Fruit fly (Drosophila melanogaster) whole organism, embryonic: ENCODE data around the gene Ugt35A1.

Experiments
- Awh ChIP-seq: fragments of 200-800 bp; sonication (Bioruptor generic); IDR thresholded peaks from 2 replicates; pipeline ENCODE4, ENCODE4 v1.3.6; 2022; ENCODE audit warnings: missing biosample characterization, missing genetic modification characterization
- Bdp1 ChIP-seq: fragments of 200-800 bp; sonication (Bioruptor generic); optimal IDR thresholded peaks from 3 replicates; lab custom pipeline; 2016; ENCODE audit warnings: missing biosample characterization, missing genetic modification characterization
- Bgb ChIP-seq: fragments of 200-800 bp; sonication (Bioruptor generic); IDR thresholded peaks from 2 replicates; pipeline ENCODE4 v1.3.6; 2022; ENCODE audit warnings: missing biosample characterization, missing genetic modification characterization; ENCODE audit not compliant: partially characterized antibody
- CG10267 ChIP-seq: fragments of 200-800 bp; sonication (Bioruptor generic); optimal IDR thresholded peaks from 2 replicates; lab custom pipeline; 2018; ENCODE audit warnings: missing biosample characterization, mild to moderate bottlenecking, missing genetic modification characterization, moderate library complexity
- CG11085 ChIP-seq: fragments of 200-800 bp; sonication (Bioruptor generic); IDR thresholded peaks from 2 replicates; pipeline ENCODE4 v1.3.6; 2022; ENCODE audit warnings: missing biosample characterization, missing genetic modification characterization
- CG12391 ChIP-seq: fragments of 200-800 bp; sonication (Bioruptor generic); optimal IDR thresholded peaks from 3 replicates; lab custom pipeline; 2018; ENCODE audit warnings: missing biosample characterization, mild to moderate bottlenecking, missing genetic modification characterization, moderate library complexity
- CG12659 ChIP-seq: fragments of 200-800 bp; sonication (Bioruptor generic); optimal IDR thresholded peaks from 3 replicates; lab custom pipeline; 2017; ENCODE audit warnings: mild to moderate bottlenecking, missing biosample characterization, missing genetic modification reagents, missing genetic modification characterization
- CG13775 ChIP-seq: fragments of 200-800 bp; sonication (Bioruptor generic); optimal IDR thresholded peaks from 3 replicates; lab custom pipeline; 2017; ENCODE audit warnings: missing biosample characterization, mild to moderate bottlenecking, missing genetic modification characterization
- CG14965 ChIP-seq: fragments of 200-800 bp; sonication (Bioruptor generic); optimal IDR thresholded peaks from 2 replicates; lab custom pipeline; 2016; ENCODE audit warnings: missing biosample characterization, missing genetic modification characterization, borderline replicate concordance
- CG1603 ChIP-seq: fragments of 200-800 bp; sonication (Bioruptor generic); optimal IDR thresholded peaks from 2 replicates; lab custom pipeline; 2019; ENCODE audit warnings: missing biosample characterization, mild to moderate bottlenecking, missing genetic modification characterization, moderate library complexity
- CG2712 ChIP-seq: fragments of 200-800 bp; optimal IDR thresholded peaks from 3 replicates; lab custom pipeline; 2019; ENCODE audit warnings: missing biosample characterization, mild to moderate bottlenecking, missing genetic modification characterization, moderate library complexity
- CG2889 ChIP-seq: fragments of 200-800 bp; sonication (Bioruptor generic); IDR thresholded peaks from 3 replicates; pipeline ENCODE4 v1.3.6; 2022; ENCODE audit warnings: missing biosample characterization, missing genetic modification characterization
- CG31365 ChIP-seq: fragments of 200-800 bp; sonication (Bioruptor generic); optimal IDR thresholded peaks from 2 replicates; lab custom pipeline; 2018; ENCODE audit warnings: missing biosample characterization, mild to moderate bottlenecking, missing genetic modification characterization
- CG34422 ChIP-seq: fragments of 200-800 bp; sonication (Bioruptor generic); IDR thresholded peaks from 3 replicates; pipeline ENCODE4 v1.3.6; 2022; ENCODE audit warnings: missing biosample characterization, missing genetic modification characterization
- CG3995 ChIP-seq: fragments of 200-800 bp; sonication (Bioruptor generic); optimal IDR thresholded peaks from 3 replicates; lab custom pipeline; 2016; ENCODE audit warnings: missing biosample characterization, missing genetic modification characterization
- CG4360 ChIP-seq: fragments of 200-800 bp; sonication (Bioruptor generic); IDR thresholded peaks from 2 replicates; pipeline ENCODE4 v1.3.6; 2022; ENCODE audit warnings: missing biosample characterization, missing genetic modification characterization
- CG4424 ChIP-seq: fragments of 200-800 bp; sonication (Bioruptor generic); optimal IDR thresholded peaks from 3 replicates; lab custom pipeline; 2016; ENCODE audit warnings: missing biosample characterization, missing genetic modification characterization
- CG5180 ChIP-seq: fragments of 200-800 bp; sonication (Bioruptor generic); optimal IDR thresholded peaks from 3 replicates; lab custom pipeline; 2017; ENCODE audit warnings: missing biosample characterization, missing genetic modification characterization, mild to moderate bottlenecking, moderate library complexity, missing genetic modification reagents
- CG5953 ChIP-seq: fragments of 200-800 bp; sonication (Bioruptor generic); IDR thresholded peaks from 2 replicates; pipeline ENCODE4 v1.3.6; 2022; ENCODE audit warnings: missing biosample characterization, missing genetic modification characterization
- CG6654 ChIP-seq: fragments of 200-800 bp; sonication (Bioruptor generic); optimal IDR thresholded peaks from 2 replicates; lab custom pipeline; 2017; ENCODE audit warnings: missing biosample characterization, mild to moderate bottlenecking, missing genetic modification characterization
- CG6689 ChIP-seq: fragments of 200-800 bp; sonication (Bioruptor generic); IDR thresholded peaks from 2 replicates; pipeline ENCODE4 v1.3.6; 2022; ENCODE audit warnings: missing biosample characterization, missing genetic modification characterization
- CG8281 ChIP-seq: fragments of 200-800 bp; sonication (Bioruptor generic); optimal IDR thresholded peaks from 2 replicates; lab custom pipeline; 2018; ENCODE audit warnings: missing biosample characterization, mild to moderate bottlenecking, missing genetic modification characterization, moderate library complexity
- CG9797 ChIP-seq: fragments of 200-800 bp; sonication (Bioruptor generic); optimal IDR thresholded peaks from 3 replicates; lab custom pipeline; 2018; ENCODE audit warnings: missing biosample characterization, mild to moderate bottlenecking, missing genetic modification characterization
- CG9817 ChIP-seq: fragments of 200-800 bp; sonication (Bioruptor generic); optimal IDR thresholded peaks from 2 replicates; lab custom pipeline; 2018; ENCODE audit warnings: missing biosample characterization, mild to moderate bottlenecking, missing genetic modification characterization, moderate library complexity
- CHES-1-like ChIP-seq: fragments of 200-800 bp; sonication (Bioruptor generic); optimal IDR thresholded peaks from 2 replicates; lab custom pipeline; 2016; ENCODE audit warnings: missing biosample characterization, missing genetic modification characterization
- CoRest ChIP-seq: fragments of 200-800 bp; sonication (Bioruptor generic); optimal IDR thresholded peaks from 3 replicates; lab custom pipeline; 2018; ENCODE audit warnings: missing biosample characterization, mild to moderate bottlenecking, missing genetic modification characterization, moderate library complexity
- D19B ChIP-seq: fragments of 200-800 bp; sonication (Bioruptor generic); optimal IDR thresholded peaks from 2 replicates; lab custom pipeline; 2017; ENCODE audit warnings: missing biosample characterization, mild to moderate bottlenecking, missing genetic modification characterization
- Fer2 ChIP-seq: fragments of 200-800 bp; sonication (Bioruptor generic); optimal IDR thresholded peaks from 2 replicates; lab custom pipeline; 2018; ENCODE audit warnings: missing biosample characterization, mild to moderate bottlenecking, missing genetic modification characterization, moderate library complexity
- HHEX ChIP-seq: fragments of 200-800 bp; sonication (Bioruptor generic); optimal IDR thresholded peaks from 3 replicates; lab custom pipeline; 2017; ENCODE audit warnings: missing biosample characterization, mild to moderate bottlenecking, missing genetic modification characterization, missing genetic modification reagents
- Lhr ChIP-seq: fragments of 200-800 bp; sonication (Bioruptor generic); optimal IDR thresholded peaks from 3 replicates; lab custom pipeline; 2017; ENCODE audit warnings: mild to moderate bottlenecking, missing biosample characterization, missing genetic modification reagents, missing genetic modification characterization
- Mad ChIP-seq: fragments of 200-800 bp; sonication (Bioruptor generic); optimal IDR thresholded peaks from 2 replicates; lab custom pipeline; 2016; ENCODE audit warnings: missing biosample characterization, missing genetic modification characterization
- Opbp ChIP-seq: fragments of 200-800 bp; sonication (Bioruptor generic); IDR thresholded peaks from 3 replicates; pipeline ENCODE4 v1.3.6; 2022; ENCODE audit warnings: missing biosample characterization, missing genetic modification characterization; ENCODE audit not compliant: partially characterized antibody
- Ravus ChIP-seq: fragments of 200-800 bp; sonication (Bioruptor generic); IDR thresholded peaks from 2 replicates; pipeline ENCODE4 v1.3.6; 2022; ENCODE audit warnings: missing biosample characterization, missing genetic modification characterization
- Spps ChIP-seq: fragments of 200-800 bp; sonication (Bioruptor generic); optimal IDR thresholded peaks from 2 replicates; lab custom pipeline; 2018; ENCODE audit warnings: missing biosample characterization, mild to moderate bottlenecking, missing genetic modification characterization
- Usf ChIP-seq: fragments of 200-800 bp; sonication (Bioruptor generic); optimal IDR thresholded peaks from 2 replicates; lab custom pipeline; 2017; ENCODE audit warnings: missing genotype, missing biosample characterization, missing genetic modification characterization
- cas ChIP-seq: fragments of 200-800 bp; sonication (Bioruptor generic); IDR thresholded peaks from 2 replicates; pipeline ENCODE4 v1.3.6; 2022; ENCODE audit warnings: missing biosample characterization, missing genetic modification characterization
- chinmo ChIP-seq: fragments of 200-800 bp; sonication (Bioruptor generic); IDR thresholded peaks from 4 replicates; pipeline ENCODE4 v1.3.6; 2022; ENCODE audit warnings: missing biosample characterization, missing genetic modification characterization; ENCODE audit not compliant: partially characterized antibody
- disco-r ChIP-seq: fragments of 200-800 bp; sonication (Bioruptor generic); optimal IDR thresholded peaks from 2 replicates; lab custom pipeline; 2016; ENCODE audit warnings: missing biosample characterization, missing genetic modification characterization
- dm ChIP-seq: fragments of 200-800 bp; sonication (Bioruptor generic); optimal IDR thresholded peaks from 3 replicates; lab custom pipeline; 2016; ENCODE audit warnings: missing biosample characterization, missing genetic modification characterization
- gce ChIP-seq: fragments of 200-800 bp; sonication (Bioruptor generic); IDR thresholded peaks from 3 replicates; pipeline ENCODE4 v1.3.6; 2022; ENCODE audit warnings: missing biosample characterization, missing genetic modification characterization
- gsb-n ChIP-seq: fragments of 200-800 bp; sonication (Bioruptor generic); optimal IDR thresholded peaks from 3 replicates; lab custom pipeline; 2018; ENCODE audit warnings: missing biosample characterization, mild to moderate bottlenecking, missing genetic modification characterization
- hkb ChIP-seq, 2 experiments: fragments of 200-800 bp in 1 of 2; fragments of >200 bp in 1 of 2; sonication (Bioruptor generic) in 1 of 2; IDR thresholded peaks in 1 of 2; optimal IDR thresholded peaks in 1 of 2; 2 replicates each; pipeline versions ENCODE4 v1.3.6 to Lab custom; 2017 to 2022; ENCODE audit warnings: missing biosample characterization in 1 of 2, missing genetic modification characterization in 1 of 2
- hth ChIP-seq: fragments of >200 bp; optimal IDR thresholded peaks from 2 replicates; lab custom pipeline; 2017; ENCODE audit warnings: inconsistent platforms
- lilli ChIP-seq: fragments of 200-800 bp; sonication (Bioruptor generic); optimal IDR thresholded peaks from 3 replicates; lab custom pipeline; 2016; ENCODE audit warnings: missing biosample characterization, missing genetic modification characterization
- nerfin-1 ChIP-seq: fragments of 200-800 bp; sonication (Bioruptor generic); optimal IDR thresholded peaks from 3 replicates; lab custom pipeline; 2019; ENCODE audit warnings: missing biosample characterization, mild to moderate bottlenecking, missing genetic modification characterization, moderate library complexity
- nerfin-2 ChIP-seq: fragments of 200-800 bp; sonication (Bioruptor generic); IDR thresholded peaks from 2 replicates; pipeline ENCODE4 v1.3.6; 2022; ENCODE audit warnings: missing biosample characterization, missing genetic modification characterization; ENCODE audit not compliant: partially characterized antibody
- org-1 ChIP-seq: fragments of 200-800 bp; sonication (Bioruptor generic); optimal IDR thresholded peaks from 2 replicates; lab custom pipeline; 2017; ENCODE audit warnings: missing biosample characterization, missing genetic modification characterization
- sens-2 ChIP-seq: fragments of 200-800 bp; sonication (Bioruptor generic); IDR thresholded peaks from 2 replicates; pipeline ENCODE4 v1.3.6; 2022; ENCODE audit warnings: missing biosample characterization, missing genetic modification characterization
- tup ChIP-seq: fragments of 200-800 bp; sonication (Bioruptor generic); optimal IDR thresholded peaks from 2 replicates; lab custom pipeline; 2016; ENCODE audit warnings: missing biosample characterization, mild to moderate bottlenecking, missing genetic modification characterization, moderate library complexity
- zen ChIP-seq: fragments of 200-800 bp; sonication (Bioruptor generic); optimal IDR thresholded peaks from 3 replicates; lab custom pipeline; 2018; ENCODE audit warnings: missing biosample characterization, mild to moderate bottlenecking, missing genetic modification characterization, moderate library complexity

The Ugt35A1 gene

dm6 chr3R:11214449-11214950 lies 42.0 kb upstream of the Ugt35A1 start, which contains the start of gene ZnT86D (continued):
- TF ChIP-seq HHEX (peak; percentile 33), CG6689 (peak; percentile 75), CG12391 (peak; percentile 75), CG3995 (peak; percentile 75), CG1603 (peak; percentile 26), Spps (tag; lab: Kevin White, UChicago) (no peak), CG34422 (peak; percentile 60; the same call in 2 of the 3 replicates), CG9797 (no peak), nerfin-1 (peak; percentile 49), Fer2 (tag; lab: Kevin White, UChicago) (peak; percentile 64), Mad (GFP tag; lab: Kevin White, UChicago) (peak; percentile 42), CG4424 (GFP tag; lab: Kevin White, UChicago) (peak; percentile 37), CG31365 (tag; lab: Kevin White, UChicago) (no peak), CG5953 (no peak), org-1 (GFP tag; lab: Kevin White, UChicago) (no peak), CG2889 (no peak), Bgb (GFP tag; lab: Robert Waterston, UW) (no peak), cas (GFP tag; lab: Robert Waterston, UW) (no peak), chinmo (GFP tag; lab: Robert Waterston, UW) (no peak), CG9817 (tag; lab: Kevin White, UChicago) (peak; percentile 64), Opbp (no peak), lilli (GFP tag; lab: Kevin White, UChicago) (peak; percentile 63), CG13775 (peak; percentile 68), Lhr (GFP tag; lab: Kevin White, UChicago) (no peak), disco-r (GFP tag; lab: Kevin White, UChicago) (no peak), hth (lab: Kevin White, UChicago) (no peak), tup (no peak), CG6654 (GFP tag; lab: Kevin White, UChicago) (no peak), CoRest (peak; percentile 76), sens-2 (no peak), CG14965 (GFP tag; lab: Kevin White, UChicago) (no peak), Awh (GFP tag; lab: Robert Waterston, UW) (no peak), nerfin-2 (GFP tag; lab: Robert Waterston, UW) (no peak), hkb (optimal IDR thresholded peaks at IDR 0.05; lab: Kevin White, UChicago) (no peak), hkb (GFP tag; IDR thresholded peaks at IDR 0.05; lab: Robert Waterston, UW) (0 out of 2 replicates have a peak, but pooled peaks have one; percentile 6), Ravus (GFP tag; lab: Robert Waterston, UW) (no peak), CG4360 (GFP tag; lab: Robert Waterston, UW) (no peak), gce (GFP tag; lab: Robert Waterston, UW) (no peak), D19B (GFP tag; lab: Kevin White, UChicago) (peak; percentile 64), CG8281 (tag; lab: Kevin White, UChicago) (peak; percentile 33), zen (tag; lab: Kevin White, UChicago) (peak; percentile 40), CG12659 (peak; percentile 84), CG10267 (peak; percentile 54), gsb-n (peak; percentile 20), CG2712 (peak; percentile 78), CHES-1-like (peak; percentile 75), Usf (GFP tag; lab: Kevin White, UChicago) (no peak), dm (peak; percentile 21), CG11085 (GFP tag; lab: Robert Waterston, UW) (no peak), CG5180 (GFP tag; lab: Kevin White, UChicago) (peak; percentile 36), Bdp1 (GFP tag; lab: Kevin White, UChicago) (no peak)
